Worm (Caenorhabditis elegans) whole organism, dauer: ENCODE measurements around the gene F41B4.3.
"Not testable (repeated sequence)": the region's sequence is repeated elsewhere in the genome, so short reads cannot be mapped to it uniquely, and the experiment has no call there.

Source experiments
- unc-62 ChIP-seq: sonication (generic microtip); optimal IDR thresholded peaks from 2 replicates; lab custom pipeline; 2017; ENCODE audit warnings: missing biosample characterization, missing genetic modification reagents, missing genetic modification characterization

The F41B4.3 gene

ce11 chrX:6836065-6836527, at the start of gene F41B4.3:
Gene F41B4.3 (minus strand): TSS chrX:6836115.
- TF ChIP-seq unc-62 (GFP tag; lab: Kevin White, UChicago) = no peak

- TF ChIP-seq unc-62 (GFP tag; lab: Kevin White, UChicago) = no peak
Observed at ce11 chrX:6885227-6885853, 49.4 kb upstream of the F41B4.3 start, which contains the start of gene F41C6.7. Gene F41C6.7 (minus strand): TSS chrX:6885277.

- TF ChIP-seq unc-62 (GFP tag; lab: Kevin White, UChicago) = no peak
Observed at ce11 chrX:6884439-6884838, 48.5 kb upstream of the F41B4.3 start.

DNA sequence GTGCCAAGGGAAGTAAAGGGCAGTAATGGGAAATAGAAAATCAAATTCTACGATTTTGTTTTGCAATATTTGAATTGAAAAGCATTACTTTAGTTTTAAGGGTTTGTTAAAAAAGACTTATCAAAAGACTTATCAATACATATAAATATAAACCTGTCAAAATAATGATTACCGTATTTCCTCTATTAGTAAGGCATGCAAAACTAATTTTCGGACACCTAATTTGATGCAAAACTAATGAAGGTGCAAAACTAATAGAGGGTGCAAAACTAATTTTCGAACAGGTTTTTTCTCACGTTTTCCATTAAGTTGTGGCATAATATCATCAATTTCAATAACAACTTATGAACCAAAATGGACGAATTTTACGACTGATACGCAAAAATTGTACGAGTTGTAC, 45.9 kb upstream of the F41B4.3 start, which contains the start of gene F41C6.6:
TSS of gene F41C6.6 (minus strand) at position 101 of the 400 bp plus-strand sequence.
- TF ChIP-seq unc-62 (GFP tag; lab: Kevin White, UChicago) = not testable (repeated sequence)

DNA sequence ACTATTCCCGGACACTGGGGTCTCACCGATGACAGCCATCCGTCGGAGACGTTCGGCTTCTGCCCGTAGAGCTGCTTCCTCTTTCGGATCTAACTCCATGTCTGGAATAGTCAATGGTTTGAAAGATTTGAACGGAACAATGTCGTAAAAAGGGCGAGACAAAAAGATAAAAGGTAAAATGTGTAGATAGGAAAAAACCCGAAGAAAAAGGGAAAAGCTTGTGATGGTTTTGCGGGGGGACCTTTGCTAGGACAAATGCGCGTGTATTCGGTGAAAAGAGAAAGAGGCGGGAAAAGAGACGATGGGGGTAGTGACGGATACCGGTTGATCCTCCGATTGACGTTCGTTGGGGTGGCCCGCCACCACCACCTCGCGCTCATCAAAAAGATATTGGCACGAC, 41.5 kb upstream of the F41B4.3 start, which contains the start of gene col-173:
TSS of gene col-173 (minus strand) at position 101 of the 400 bp plus-strand sequence.
- TF ChIP-seq unc-62 (GFP tag; lab: Kevin White, UChicago) = no peak

DNA sequence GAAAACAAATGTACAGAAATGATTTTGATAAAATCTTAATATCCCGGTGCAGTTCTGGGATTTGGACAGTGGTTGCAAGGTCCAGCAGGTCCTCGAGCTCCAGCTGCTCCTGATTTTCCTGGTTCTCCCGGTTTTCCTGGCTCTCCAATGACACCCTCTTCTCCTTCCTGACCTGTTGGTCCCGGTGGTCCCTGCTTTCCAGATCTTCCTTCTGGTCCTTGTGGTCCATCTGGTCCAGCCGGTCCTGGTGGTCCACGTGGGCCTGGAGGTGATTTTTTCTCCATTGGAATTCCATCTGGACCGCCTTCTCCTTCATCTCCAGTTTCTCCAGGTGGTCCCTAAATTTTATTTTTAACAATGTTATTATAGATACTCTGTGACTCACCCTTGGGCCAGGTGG, 39.4 kb upstream of the F41B4.3 start:
- no peak for TF ChIP-seq unc-62 (GFP tag; lab: Kevin White, UChicago)

ce11 chrX:6874723-6875122, 38.8 kb upstream of the F41B4.3 start, which contains the start of gene F41C6.4:
Gene F41C6.4 (minus strand): TSS chrX:6874823.
- no peak for TF ChIP-seq unc-62 (GFP tag; lab: Kevin White, UChicago)

ce11 chrX:6868669-6869068, 32.8 kb upstream of the F41B4.3 start, which contains the start of gene C53B7.6:
Gene C53B7.6 (minus strand): TSS chrX:6868769.
- TF ChIP-seq unc-62 (GFP tag; lab: Kevin White, UChicago) = not testable (repeated sequence)

DNA sequence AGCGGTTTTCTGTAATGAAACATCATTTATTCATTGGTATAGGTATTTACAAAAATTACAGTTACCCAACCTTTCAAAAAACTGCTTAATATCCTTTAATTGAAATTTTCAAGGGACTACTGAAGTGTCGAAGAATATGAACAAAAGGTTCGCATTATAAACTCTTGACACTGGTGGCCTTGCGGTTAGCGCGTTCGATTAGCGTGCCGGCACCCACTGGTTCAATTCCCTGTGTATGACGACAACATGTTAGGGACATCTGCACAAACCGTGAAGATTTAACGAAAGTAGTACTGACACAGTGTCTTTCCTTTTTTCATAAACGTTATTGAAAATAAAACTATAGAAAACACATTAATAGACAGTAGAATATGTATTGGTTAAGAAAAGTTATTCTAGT, 31.8 kb upstream of the F41B4.3 start:
- no peak for TF ChIP-seq unc-62 (GFP tag; lab: Kevin White, UChicago)

DNA sequence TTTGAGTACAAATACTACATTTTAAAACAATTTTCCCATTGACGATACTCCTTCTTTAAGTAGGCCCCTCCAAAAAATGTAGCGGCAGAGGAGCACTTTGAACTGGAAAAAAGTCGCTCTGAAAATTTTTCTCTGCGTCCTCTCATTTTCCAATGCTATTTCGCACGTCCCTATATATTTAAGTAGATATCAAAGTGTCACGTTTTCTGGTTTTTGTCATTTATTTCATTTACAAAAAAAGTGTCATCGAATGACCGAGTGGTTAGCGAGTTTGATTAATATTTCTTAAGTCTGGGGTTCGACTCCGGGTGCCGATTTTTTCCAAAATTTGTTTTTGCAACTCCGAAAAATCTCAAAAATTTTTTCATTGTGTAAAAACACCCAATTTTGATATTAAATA, 31.0 kb upstream of the F41B4.3 start:
- no peak for TF ChIP-seq unc-62 (GFP tag; lab: Kevin White, UChicago)

ce11 chrX:6865839-6866238, 29.9 kb upstream of the F41B4.3 start, which contains the start of gene odr-10:
Gene odr-10 (minus strand): TSS chrX:6865939.
- TF ChIP-seq unc-62 (GFP tag; lab: Kevin White, UChicago) = no peak

DNA sequence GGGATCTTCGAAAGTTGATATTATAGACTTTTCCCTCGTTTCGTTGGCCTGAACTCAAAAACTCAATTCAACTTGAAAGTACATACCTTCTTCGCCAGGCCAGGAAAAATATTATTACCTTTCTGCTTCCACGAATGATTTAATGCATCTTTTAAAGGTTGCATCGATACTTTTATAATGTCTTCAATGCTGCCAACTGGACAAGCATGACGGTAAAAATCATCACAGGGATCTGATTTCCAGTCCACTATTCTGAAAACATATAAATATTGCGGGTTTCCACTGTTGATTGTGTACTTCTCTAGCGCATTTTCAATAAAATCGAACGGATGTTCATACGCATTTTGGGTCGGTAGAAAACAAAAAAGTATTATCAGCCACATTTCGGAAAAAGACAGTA, 27.1 kb upstream of the F41B4.3 start, which contains the start of gene nep-4:
TSS of gene nep-4 (minus strand) at position 393 of the 400 bp plus-strand sequence.
- TF ChIP-seq unc-62 (GFP tag; lab: Kevin White, UChicago) = no peak

ce11 chrX:6861564-6861963, 25.6 kb upstream of the F41B4.3 start:
- TF ChIP-seq unc-62 (GFP tag; lab: Kevin White, UChicago) = no peak

- TF ChIP-seq unc-62 (GFP tag; lab: Kevin White, UChicago) = no peak
Observed at ce11 chrX:6856793-6857192, 20.9 kb upstream of the F41B4.3 start.

- no peak for TF ChIP-seq unc-62 (GFP tag; lab: Kevin White, UChicago)
Observed at ce11 chrX:6853318-6853717, 17.4 kb upstream of the F41B4.3 start, which contains the start of gene rig-3. Gene rig-3 (plus strand): TSS chrX:6853618.

- no peak for TF ChIP-seq unc-62 (GFP tag; lab: Kevin White, UChicago)
Observed at ce11 chrX:6850412-6850811, 14.5 kb upstream of the F41B4.3 start.

DNA sequence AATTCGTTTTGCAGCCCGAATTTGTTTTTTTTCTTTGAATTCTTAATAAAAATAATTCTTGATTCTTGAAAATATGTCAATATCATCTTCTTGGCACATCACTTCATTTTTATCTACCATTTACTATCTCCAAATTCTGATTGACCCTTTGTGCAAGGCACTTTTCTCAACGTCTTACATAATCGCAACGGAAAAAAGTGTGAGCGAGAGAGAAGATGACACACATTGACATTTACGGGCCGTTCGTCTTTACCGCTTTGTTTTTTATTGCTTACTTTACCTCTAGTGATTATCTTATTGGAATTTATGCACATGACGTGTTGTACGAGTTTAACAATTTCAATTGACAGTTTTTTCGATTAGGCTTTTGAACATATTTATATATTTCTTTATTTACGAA, 12.7 kb upstream of the F41B4.3 start:
- no peak for TF ChIP-seq unc-62 (GFP tag; lab: Kevin White, UChicago)
